Fruit fly (Drosophila melanogaster): ENCODE data around the gene RagA-B.

RagA-B gene

dm6 chr3R:8948855-8949254, 35.3 kb downstream of the RagA-B start (continued):
- TF ChIP-seq vnd (GFP tag; IDR thresholded peaks at IDR 0.05; ENCODE audit: partially characterized antibody) = no peak
- TF ChIP-seq CG1832 (GFP tag; optimal IDR thresholded peaks at IDR 0.05) = no peak
- TF ChIP-seq Atf6 (GFP tag; IDR thresholded peaks at IDR 0.05) = no peak
- TF ChIP-seq trem (tag; optimal IDR thresholded peaks at IDR 0.05) = peak; percentile 8
- no peak for TF ChIP-seq GATAe (GFP tag; conservative IDR thresholded peaks at IDR 0.05)
- TF ChIP-seq CG18262 (tag; optimal IDR thresholded peaks at IDR 0.05) = peak; percentile 26
- peak in 1 of 3 experiments; percentile 4 for TF ChIP-seq lola (GFP tag; optimal IDR thresholded peaks at IDR 0.05)
- no peak for TF ChIP-seq Meics (GFP tag; optimal IDR thresholded peaks at IDR 0.05)
- TF ChIP-seq Rfx (GFP tag; IDR thresholded peaks at IDR 0.05) = no peak
- TF ChIP-seq CG4617 (GFP tag; optimal IDR thresholded peaks at IDR 0.05; ENCODE audit: borderline replicate concordance) = no peak
- no peak for TF ChIP-seq CG9797 (GFP tag; optimal IDR thresholded peaks at IDR 0.05)
- no peak for TF ChIP-seq slp2 (GFP tag; optimal IDR thresholded peaks at IDR 0.05)
- TF ChIP-seq CG31224 (GFP tag; IDR thresholded peaks at IDR 0.05) = no peak
- no peak for TF ChIP-seq Deaf1 (tag; optimal IDR thresholded peaks at IDR 0.05)
- no peak for TF ChIP-seq CG30403 (GFP tag; optimal IDR thresholded peaks at IDR 0.05)
- no peak for TF ChIP-seq CG2120 (GFP tag; optimal IDR thresholded peaks at IDR 0.05)
- no peak for TF ChIP-seq CG8290 (GFP tag; optimal IDR thresholded peaks at IDR 0.05)
- TF ChIP-seq CG8290 (tag; optimal IDR thresholded peaks at IDR 0.05) = no peak
- TF ChIP-seq gem (tag; optimal IDR thresholded peaks at IDR 0.05) = peak; percentile 22
- no peak for TF ChIP-seq CG34422 (GFP tag; IDR thresholded peaks at IDR 0.05)
- no peak for TF ChIP-seq CG33557 (GFP tag; optimal IDR thresholded peaks at IDR 0.05)
- TF ChIP-seq CG3995 (GFP tag; optimal IDR thresholded peaks at IDR 0.05) = no peak
- no peak for TF ChIP-seq shn (GFP tag; optimal IDR thresholded peaks at IDR 0.05)
- no peak for TF ChIP-seq C15 (GFP tag; IDR thresholded peaks at IDR 0.05)
- no peak for TF ChIP-seq E2f2 (GFP tag; IDR thresholded peaks at IDR 0.05)
- no peak for TF ChIP-seq sima (GFP tag; optimal IDR thresholded peaks at IDR 0.05)
- no peak for TF ChIP-seq Stat92E (GFP tag; optimal IDR thresholded peaks at IDR 0.05)
- TF ChIP-seq CG17328 (GFP tag; IDR thresholded peaks at IDR 0.05) = 0 out of 2 replicates have a peak, but pooled peaks have one; percentile 10
- no peak for TF ChIP-seq sens-2 (GFP tag; IDR thresholded peaks at IDR 0.05)
- no peak for TF ChIP-seq tgo (GFP tag; IDR thresholded peaks at IDR 0.05)
- TF ChIP-seq CG9817 (tag; optimal IDR thresholded peaks at IDR 0.05) = no peak

- peak; percentile 93 for TF ChIP-seq Blimp-1 (GFP tag; optimal IDR thresholded peaks at IDR 0.05)
- 0 out of 3 replicates have a peak, but pooled peaks have one; percentile 30 for TF ChIP-seq CG17361 (GFP tag; IDR thresholded peaks at IDR 0.05)
- TF ChIP-seq gcm (GFP tag; optimal IDR thresholded peaks at IDR 0.05) = no peak
- peak; percentile 38 for TF ChIP-seq Ssrp (tag; optimal IDR thresholded peaks at IDR 0.05)
- no peak for TF ChIP-seq gsb-n (tag; optimal IDR thresholded peaks at IDR 0.05)
- TF ChIP-seq tup (GFP tag; optimal IDR thresholded peaks at IDR 0.05) = no peak
- TF ChIP-seq Med (GFP tag) = peak; percentile 47
- TF ChIP-seq fd96Cb (tag; optimal IDR thresholded peaks at IDR 0.05) = peak; percentile 6
- peak in 1 of 2 experiments; percentile 41 for TF ChIP-seq bsh (GFP tag; optimal IDR thresholded peaks at IDR 0.05)
- TF ChIP-seq phol (tag; optimal IDR thresholded peaks at IDR 0.05) = peak; percentile 31
- peak; percentile 20 for TF ChIP-seq ATbp (GFP tag; optimal IDR thresholded peaks at IDR 0.05)
- TF ChIP-seq CG2712 (tag; optimal IDR thresholded peaks at IDR 0.05) = peak; percentile 52
- peak; percentile 39 for TF ChIP-seq CG7839 (tag; optimal IDR thresholded peaks at IDR 0.05)
- TF ChIP-seq ap (GFP tag; IDR thresholded peaks at IDR 0.05) = no peak
- peak; percentile 73 for TF ChIP-seq CG4360 (GFP tag; IDR thresholded peaks at IDR 0.05)
- TF ChIP-seq pros (GFP tag; optimal IDR thresholded peaks at IDR 0.05) = no peak
- peak; percentile 11 for TF ChIP-seq PHDP (tag; optimal IDR thresholded peaks at IDR 0.05)
- peak; percentile 38 for TF ChIP-seq CG8388 (GFP tag; optimal IDR thresholded peaks at IDR 0.05)
- peak; percentile 26 for TF ChIP-seq Deaf1 (tag; optimal IDR thresholded peaks at IDR 0.05)
- peak; percentile 6 for TF ChIP-seq CG2678 (tag; optimal IDR thresholded peaks at IDR 0.05)
- TF ChIP-seq dimm (GFP tag; IDR thresholded peaks at IDR 0.05) = no peak
Observed at dm6 chr3R:8947757-8948428, 36.2 kb downstream of the RagA-B start.
